Worm (Caenorhabditis elegans): Measurements from ENCODE around the gene dmsr-4.

- TF ChIP-seq ces-1 (GFP tag; optimal IDR thresholded peaks at IDR 0.05), result no peak
- TF ChIP-seq lin-13 (tag; optimal IDR thresholded peaks at IDR 0.05), result no peak
- no peak for TF ChIP-seq ztf-11 (tag; optimal IDR thresholded peaks at IDR 0.05)
- TF ChIP-seq lsy-2 (tag; optimal IDR thresholded peaks at IDR 0.05), result no peak
- TF ChIP-seq hlh-1 (tag; optimal IDR thresholded peaks at IDR 0.05), result peak; percentile 26
- peak; percentile 1 for TF ChIP-seq mep-1 (tag; optimal IDR thresholded peaks at IDR 0.05)
- peak; percentile 15 for TF ChIP-seq sptf-1 (tag; optimal IDR thresholded peaks at IDR 0.05)
- no peak for TF ChIP-seq nhr-12 (tag; optimal IDR thresholded peaks at IDR 0.05)
Measured at ce11 chrII:323048-323776, 33.7 kb downstream of the dmsr-4 start, which contains the start of gene K01A2.10.

Data from whole organism, mixed stage, embryonic.